Worm (Caenorhabditis elegans) whole organism, L2 larva: ENCODE data around the gene mmab-1.

Experiments used
- C34F6.9 ChIP-seq: fragments of 150-350 bp; optimal IDR thresholded peaks from 2 replicates; lab custom pipeline; 2014; ENCODE audit warnings: missing biosample characterization, missing genetic modification characterization
- F13H6.1 ChIP-seq: sonication (generic microtip); optimal IDR thresholded peaks from 2 replicates; lab custom pipeline; 2016; ENCODE audit warnings: missing genetic modification characterization, missing compliant biosample characterization
- Y55F3AM.14 ChIP-seq: fragments of 200-800 bp; sonication (Bioruptor generic); optimal IDR thresholded peaks from 2 replicates; lab custom pipeline; 2018; ENCODE audit warnings: mild to moderate bottlenecking, missing genetic modification characterization, missing compliant biosample characterization
- ZK546.5 ChIP-seq: sonication (generic microtip); optimal IDR thresholded peaks from 2 replicates; lab custom pipeline; 2017; ENCODE audit warnings: missing biosample characterization, missing genetic modification characterization
- aly-2 ChIP-seq: fragments of 150-350 bp; optimal IDR thresholded peaks from 2 replicates; lab custom pipeline; 2014; ENCODE audit warnings: missing biosample characterization, missing genetic modification characterization
- ama-1 ChIP-seq: fragments of 150-350 bp; optimal IDR thresholded peaks from 2 replicates; lab custom pipeline; 2018; ENCODE audit warnings: inconsistent platforms
- blmp-1 ChIP-seq: sonication (generic microtip); optimal IDR thresholded peaks from 2 replicates; lab custom pipeline; 2017; ENCODE audit warnings: missing genetic modification characterization, mild to moderate bottlenecking, missing compliant biosample characterization, antibody characterized with exemption, moderate library complexity; ENCODE audit not compliant: insufficient read depth
- ceh-16 ChIP-seq: fragments of 150-350 bp; optimal IDR thresholded peaks from 2 replicates; lab custom pipeline; 2014; ENCODE audit warnings: missing biosample characterization, missing genetic modification characterization
- crh-2 ChIP-seq: sonication (generic microtip); optimal IDR thresholded peaks from 2 replicates; lab custom pipeline; 2017; ENCODE audit warnings: missing biosample characterization, missing genetic modification characterization
- dmd-4 ChIP-seq: sonication (generic microtip); optimal IDR thresholded peaks from 2 replicates; lab custom pipeline; 2017; ENCODE audit warnings: missing biosample characterization, missing genetic modification characterization
- egl-27 ChIP-seq: sonication (generic microtip); optimal IDR thresholded peaks from 3 replicates; lab custom pipeline; 2017; ENCODE audit warnings: missing biosample characterization, missing genetic modification reagents, missing genetic modification characterization
- elt-3 ChIP-seq: sonication (generic microtip); optimal IDR thresholded peaks from 2 replicates; lab custom pipeline; 2017; ENCODE audit warnings: missing biosample characterization, missing genetic modification characterization
- fos-1 ChIP-seq: fragments of 150-350 bp; optimal IDR thresholded peaks from 2 replicates; lab custom pipeline; 2014; ENCODE audit warnings: missing biosample characterization, missing genetic modification characterization
- gmeb-1 ChIP-seq: fragments of 150-350 bp; optimal IDR thresholded peaks from 2 replicates; lab custom pipeline; 2014; ENCODE audit warnings: missing biosample characterization, missing genetic modification characterization
- lin-11 ChIP-seq: fragments of 150-350 bp; sonication (generic microtip); optimal IDR thresholded peaks from 2 replicates; lab custom pipeline; 2014; ENCODE audit warnings: missing biosample characterization, missing genetic modification characterization, inconsistent platforms, mixed read lengths
- lin-13 ChIP-seq: fragments of 150-350 bp; optimal IDR thresholded peaks from 2 replicates; lab custom pipeline; 2014; ENCODE audit warnings: missing biosample characterization, missing genetic modification reagents, missing genetic modification characterization
- lin-39 ChIP-seq: fragments of 150-350 bp; optimal IDR thresholded peaks from 2 replicates; lab custom pipeline; 2014; ENCODE audit warnings: missing biosample characterization, missing genetic modification reagents, missing genetic modification characterization
- lsy-2 ChIP-seq, 2 experiments: fragments of 150-350 bp in 1 of 2; sonication (generic microtip) in 1 of 2; optimal IDR thresholded peaks; 2 replicates each; lab custom pipeline; 2014 to 2017; ENCODE audit warnings: missing biosample characterization in 2 of 2, missing genetic modification characterization in 2 of 2
- mab-5 ChIP-seq: fragments of 150-350 bp; optimal IDR thresholded peaks from 2 replicates; lab custom pipeline; 2014; ENCODE audit warnings: missing biosample characterization, missing genetic modification characterization
- nhr-10 ChIP-seq: sonication (generic microtip); optimal IDR thresholded peaks from 2 replicates; lab custom pipeline; 2017; ENCODE audit warnings: missing biosample characterization, missing genetic modification characterization
- nhr-12 ChIP-seq: fragments of 150-350 bp; optimal IDR thresholded peaks from 2 replicates; lab custom pipeline; 2014; ENCODE audit warnings: missing biosample characterization, missing genetic modification characterization
- nhr-23 ChIP-seq: fragments of 150-350 bp; optimal IDR thresholded peaks from 2 replicates; lab custom pipeline; 2014; ENCODE audit warnings: missing biosample characterization, missing genetic modification reagents, missing genetic modification characterization
- nhr-237 ChIP-seq: fragments of 150-350 bp; optimal IDR thresholded peaks from 2 replicates; lab custom pipeline; 2014; ENCODE audit warnings: missing biosample characterization, missing genetic modification characterization
- nhr-25 ChIP-seq: fragments of 150-350 bp; sonication (generic microtip); optimal IDR thresholded peaks from 3 replicates; lab custom pipeline; 2014; ENCODE audit warnings: missing biosample characterization, missing genetic modification characterization
- nhr-77 ChIP-seq: fragments of 150-350 bp; optimal IDR thresholded peaks from 2 replicates; lab custom pipeline; 2014; ENCODE audit warnings: missing biosample characterization, missing genetic modification characterization
- sem-4 ChIP-seq: fragments of 150-350 bp; optimal IDR thresholded peaks from 2 replicates; lab custom pipeline; 2014; ENCODE audit warnings: missing biosample characterization, missing genetic modification reagents, missing genetic modification characterization
- skn-1 ChIP-seq: sonication (generic microtip); optimal IDR thresholded peaks from 2 replicates; lab custom pipeline; 2017; ENCODE audit warnings: missing biosample characterization, missing genetic modification characterization
- sma-3 ChIP-seq: sonication (generic microtip); optimal IDR thresholded peaks from 2 replicates; lab custom pipeline; 2016; ENCODE audit warnings: missing genetic modification reagents, missing genetic modification characterization, missing compliant biosample characterization
- sma-9 ChIP-seq, 2 experiments: fragments of 150-350 bp in 1 of 2; sonication (generic microtip) in 1 of 2; optimal IDR thresholded peaks; 2 replicates each; lab custom pipeline; 2014 to 2016; ENCODE audit warnings: missing genetic modification characterization in 2 of 2, mild to moderate bottlenecking in 1 of 2, missing biosample characterization in 1 of 2, missing compliant biosample characterization in 1 of 2, missing genetic modification reagents in 1 of 2, moderate library complexity in 1 of 2
- unc-55 ChIP-seq: fragments of 150-350 bp; sonication (generic microtip); optimal IDR thresholded peaks from 3 replicates; lab custom pipeline; 2014; ENCODE audit warnings: missing biosample characterization, missing genetic modification reagents, missing genetic modification characterization
- unc-62 ChIP-seq: fragments of 150-350 bp; optimal IDR thresholded peaks from 2 replicates; lab custom pipeline; 2014; ENCODE audit warnings: missing biosample characterization, missing genetic modification reagents, missing genetic modification characterization
- zag-1 ChIP-seq: fragments of 150-350 bp; optimal IDR thresholded peaks from 2 replicates; lab custom pipeline; 2014; ENCODE audit warnings: missing biosample characterization, missing genetic modification characterization
- ztf-1 ChIP-seq: fragments of 200-800 bp; sonication (Bioruptor generic); conservative IDR thresholded peaks from 2 replicates; pipeline ENCODE4 v1.3.6; 2022; ENCODE audit warnings: missing genetic modification characterization, missing compliant biosample characterization
- ztf-11 ChIP-seq: sonication (generic microtip); optimal IDR thresholded peaks from 2 replicates; lab custom pipeline; 2017; ENCODE audit warnings: missing biosample characterization, missing genetic modification characterization
- ztf-4 ChIP-seq: fragments of 150-350 bp; optimal IDR thresholded peaks from 2 replicates; lab custom pipeline; 2014; ENCODE audit warnings: missing biosample characterization, missing genetic modification characterization

mmab-1 gene

ce11 chrIII:4934896-4935628, 13.1 kb upstream of the mmab-1 start, which contains the start of gene mrps-18C:
Gene mrps-18C (plus strand): TSS chrIII:4935578.
- peak in 1 of 2 experiments; percentile 53 for TF ChIP-seq lsy-2 (tag; optimal IDR thresholded peaks at IDR 0.05; lab: Kevin White, UChicago)
- TF ChIP-seq nhr-10 (tag; lab: Kevin White, UChicago), result no peak
- no peak for TF ChIP-seq ama-1 (lab: Kevin White, UChicago)
- TF ChIP-seq unc-55 (GFP tag; lab: Kevin White, UChicago), result peak; percentile 52
- TF ChIP-seq nhr-23 (tag; lab: Kevin White, UChicago), result no peak
- TF ChIP-seq ceh-16 (tag; lab: Kevin White, UChicago), result no peak
- TF ChIP-seq C34F6.9 (tag; lab: Kevin White, UChicago), result peak; percentile 44
- no peak for TF ChIP-seq F13H6.1 (tag; lab: Kevin White, UChicago)
- TF ChIP-seq Y55F3AM.14, result no peak
- peak; percentile 50 for TF ChIP-seq gmeb-1
- no peak for TF ChIP-seq skn-1 (tag; lab: Kevin White, UChicago)

ce11 chrIII:4932203-4932699, 10.3 kb upstream of the mmab-1 start, which contains the start of the genes C26E6.12 and eri-9:
Gene C26E6.12 (minus strand): TSS chrIII:4932253.
Gene eri-9 (plus strand): TSS chrIII:4932450.
- no peak for TF ChIP-seq aly-2 (tag; lab: Kevin White, UChicago)
- TF ChIP-seq ztf-11 (tag; lab: Kevin White, UChicago), result no peak
- TF ChIP-seq ztf-1 (GFP tag; lab: Robert Waterston, UW), result no peak
- no peak for TF ChIP-seq lin-39
- TF ChIP-seq nhr-10 (tag; lab: Kevin White, UChicago), result no peak
- TF ChIP-seq nhr-237 (tag; lab: Kevin White, UChicago), result no peak
- no peak for TF ChIP-seq lin-11 (tag; lab: Kevin White, UChicago)
- no peak for TF ChIP-seq ZK546.5 (tag; lab: Kevin White, UChicago)
- no peak for TF ChIP-seq sem-4 (tag; lab: Kevin White, UChicago)
- TF ChIP-seq ceh-16 (tag; lab: Kevin White, UChicago), result no peak
- TF ChIP-seq nhr-77, result no peak
- TF ChIP-seq sma-9 (GFP tag; optimal IDR thresholded peaks at IDR 0.05; lab: Kevin White, UChicago), result no peak
- TF ChIP-seq sma-9 (tag; optimal IDR thresholded peaks at IDR 0.05; lab: Kevin White, UChicago), result no peak
- no peak for TF ChIP-seq nhr-12 (tag; lab: Kevin White, UChicago)
- TF ChIP-seq zag-1, result no peak
- TF ChIP-seq nhr-25 (tag; lab: Kevin White, UChicago), result no peak
- TF ChIP-seq mab-5 (tag; lab: Kevin White, UChicago), result no peak
- TF ChIP-seq C34F6.9 (tag; lab: Kevin White, UChicago), result no peak
- no peak for TF ChIP-seq dmd-4 (tag; lab: Kevin White, UChicago)
- TF ChIP-seq sma-3 (GFP tag; lab: Kevin White, UChicago), result no peak

- TF ChIP-seq lsy-2 (tag; optimal IDR thresholded peaks at IDR 0.05; lab: Kevin White, UChicago) (peak; percentile 6 to 76), nhr-23 (tag; lab: Kevin White, UChicago) (no peak), C34F6.9 (tag; lab: Kevin White, UChicago) (peak; percentile 52), sma-9 (GFP tag; optimal IDR thresholded peaks at IDR 0.05; lab: Kevin White, UChicago) (peak; percentile 38), sma-9 (tag; optimal IDR thresholded peaks at IDR 0.05; lab: Kevin White, UChicago) (no peak), F13H6.1 (tag; lab: Kevin White, UChicago) (peak; percentile 65), nhr-10 (tag; lab: Kevin White, UChicago) (no peak), ceh-16 (tag; lab: Kevin White, UChicago) (no peak), lin-13 (GFP tag; lab: Kevin White, UChicago) (peak; percentile 64), sem-4 (tag; lab: Kevin White, UChicago) (peak; percentile 16), unc-55 (GFP tag; lab: Kevin White, UChicago) (peak; percentile 60), lin-11 (tag; lab: Kevin White, UChicago) (peak; percentile 28), ztf-4 (tag; lab: Kevin White, UChicago) (peak; percentile 2), crh-2 (tag; lab: Kevin White, UChicago) (peak; percentile 70), blmp-1 (tag; lab: Kevin White, UChicago) (no peak), skn-1 (tag; lab: Kevin White, UChicago) (no peak), nhr-25 (tag; lab: Kevin White, UChicago) (peak; percentile 64), elt-3 (tag; lab: Kevin White, UChicago) (no peak), sma-3 (GFP tag; lab: Kevin White, UChicago) (peak; percentile 57), fos-1 (tag; lab: Kevin White, UChicago) (peak; percentile 14), gmeb-1 (peak; percentile 92), unc-62 (no peak), egl-27 (no peak)
Measured at ce11 chrIII:4930154-4930679, 8.3 kb upstream of the mmab-1 start, which contains the start of gene set-2. Gene set-2 (minus strand): TSS chrIII:4930204.
